Fruit fly (Drosophila melanogaster) whole organism, wandering third instar larva: ENCODE measurements around the gene CG15169.

Experiments
- CG9705 ChIP-seq: fragments of 200-800 bp; sonication (Bioruptor generic); optimal IDR thresholded peaks from 2 replicates; lab custom pipeline; 2018; ENCODE audit warnings: missing biosample characterization, mild to moderate bottlenecking, missing genetic modification characterization
- Dfd ChIP-seq: fragments of >200 bp; optimal IDR thresholded peaks from 2 replicates; lab custom pipeline; 2017; ENCODE audit warnings: missing biosample characterization, missing genetic modification characterization
- Dif ChIP-seq: fragments of 200-275, 200-300 bp; sonication (Bioruptor generic); optimal IDR thresholded peaks from 2 replicates; lab custom pipeline; 2018; ENCODE audit warnings: missing biosample characterization, missing genetic modification characterization; ENCODE audit not compliant: partially characterized antibody
- GATAd ChIP-seq: sonication (Bioruptor generic); optimal IDR thresholded peaks from 2 replicates; lab custom pipeline; 2016; ENCODE audit warnings: missing biosample characterization, missing genetic modification characterization
- HLH106 ChIP-seq: fragments of 200-800 bp; optimal IDR thresholded peaks from 3 replicates; lab custom pipeline; 2019; ENCODE audit warnings: missing biosample characterization, mild to moderate bottlenecking, missing genetic modification characterization, moderate library complexity
- Hnf4 ChIP-seq: fragments of 200-800 bp; sonication (Bioruptor generic); optimal IDR thresholded peaks from 2 replicates; lab custom pipeline; 2016; ENCODE audit warnings: missing biosample characterization, mild to moderate bottlenecking, missing genetic modification characterization
- Hr83 ChIP-seq: fragments of 200-300 bp; sonication (Bioruptor generic); optimal IDR thresholded peaks from 2 replicates; lab custom pipeline; 2016; ENCODE audit warnings: missing biosample characterization, mild to moderate bottlenecking, missing genetic modification characterization, moderate library complexity; ENCODE audit not compliant: poor library complexity, severe bottlenecking
- Jra ChIP-seq: sonication (Bioruptor generic); optimal IDR thresholded peaks from 2 replicates; lab custom pipeline; 2016; ENCODE audit warnings: missing biosample characterization, missing genetic modification characterization
- Myc ChIP-seq: fragments of >200 bp; optimal IDR thresholded peaks from 2 replicates; lab custom pipeline; 2017
- N ChIP-seq: fragments of >200 bp; optimal IDR thresholded peaks from 2 replicates; lab custom pipeline; 2018; ENCODE audit warnings: missing biosample characterization, missing external identifiers, missing genetic modification characterization
- OdsH ChIP-seq: fragments of 200-800 bp; sonication (Bioruptor generic); optimal IDR thresholded peaks from 2 replicates; lab custom pipeline; 2016; ENCODE audit warnings: missing biosample characterization, mild to moderate bottlenecking, missing genetic modification characterization
- Rel ChIP-seq, 2 experiments: fragments of 200-800 bp; sonication (Bioruptor generic) in 1 of 2; optimal IDR thresholded peaks; 2 replicates in 1 of 2; 3 replicates in 1 of 2; lab custom pipeline; 2016 to 2019; ENCODE audit warnings: mild to moderate bottlenecking in 2 of 2, missing biosample characterization in 2 of 2, missing genetic modification characterization in 2 of 2, moderate library complexity in 1 of 2
- Sp1 ChIP-seq: fragments of 200-800 bp; sonication (Bioruptor generic); optimal IDR thresholded peaks from 3 replicates; lab custom pipeline; 2019; ENCODE audit warnings: missing biosample characterization, mild to moderate bottlenecking, missing genetic modification characterization, moderate library complexity
- Vsx2 ChIP-seq: fragments of 200-300, 225-300 bp; sonication (Bioruptor generic); optimal IDR thresholded peaks from 2 replicates; lab custom pipeline; 2018; ENCODE audit warnings: missing biosample characterization, missing genetic modification characterization; ENCODE audit not compliant: partially characterized antibody
- br ChIP-seq: fragments of 200-800 bp; sonication (Bioruptor generic); optimal IDR thresholded peaks from 2 replicates; lab custom pipeline; 2016; ENCODE audit warnings: missing biosample characterization, missing genetic modification characterization
- brk ChIP-seq: fragments of 200-800 bp; sonication (Bioruptor generic); optimal IDR thresholded peaks from 2 replicates; lab custom pipeline; 2016; ENCODE audit warnings: missing biosample characterization, mild to moderate bottlenecking, missing genetic modification characterization
- dl ChIP-seq, 2 experiments: fragments of 175-275, 200-275 bp in 1 of 2; fragments of 200-275 bp in 1 of 2; sonication (Bioruptor generic); optimal IDR thresholded peaks; lab custom pipeline; 2018; ENCODE audit warnings: mild to moderate bottlenecking in 2 of 2, missing biosample characterization in 2 of 2, missing genetic modification characterization in 2 of 2, moderate library complexity in 2 of 2; ENCODE audit not compliant: partially characterized antibody in 2 of 2, insufficient read depth in 1 of 2
- dmrt93B ChIP-seq: fragments of 200-800 bp; sonication (Bioruptor generic); optimal IDR thresholded peaks from 2 replicates; lab custom pipeline; 2018; ENCODE audit warnings: missing biosample characterization, mild to moderate bottlenecking, missing genetic modification characterization
- dsf ChIP-seq: sonication (Bioruptor generic); optimal IDR thresholded peaks from 2 replicates; lab custom pipeline; 2016; ENCODE audit warnings: missing biosample characterization, missing genetic modification characterization, borderline replicate concordance
- ey ChIP-seq: fragments of 200-800 bp; sonication (Bioruptor generic); optimal IDR thresholded peaks from 2 replicates; lab custom pipeline; 2016; ENCODE audit warnings: missing biosample characterization, missing genetic modification characterization
- foxo ChIP-seq, 2 experiments: fragments of 200-800 bp; sonication (Bioruptor generic); optimal IDR thresholded peaks; 2 replicates in 1 of 2; 3 replicates in 1 of 2; lab custom pipeline; 2016 to 2017; ENCODE audit warnings: missing biosample characterization in 2 of 2, missing genetic modification characterization in 2 of 2
- h ChIP-seq: fragments of 200-800 bp; sonication (Bioruptor generic); optimal IDR thresholded peaks from 3 replicates; lab custom pipeline; 2016; ENCODE audit warnings: missing biosample characterization, mild to moderate bottlenecking, missing genetic modification characterization
- jim ChIP-seq: fragments of 175-275, 200-325 bp; sonication (Bioruptor generic); optimal IDR thresholded peaks from 2 replicates; lab custom pipeline; 2016; ENCODE audit warnings: missing biosample characterization, mild to moderate bottlenecking, missing genetic modification characterization
- pan ChIP-seq: fragments of >200 bp; optimal IDR thresholded peaks from 2 replicates; lab custom pipeline; 2017
- rgr ChIP-seq: fragments of 200-800 bp; sonication (Bioruptor generic); optimal IDR thresholded peaks from 3 replicates; lab custom pipeline; 2016; ENCODE audit warnings: missing biosample characterization, mild to moderate bottlenecking, missing genetic modification characterization
- sage ChIP-seq: fragments of 200-800 bp; sonication (Bioruptor generic); optimal IDR thresholded peaks from 2 replicates; lab custom pipeline; 2016; ENCODE audit warnings: missing biosample characterization, mild to moderate bottlenecking, missing genetic modification characterization
- sv ChIP-seq: fragments of 200-800 bp; sonication (Bioruptor generic); optimal IDR thresholded peaks from 3 replicates; lab custom pipeline; 2016; ENCODE audit warnings: missing biosample characterization, missing genetic modification characterization
- usp ChIP-seq: fragments of >200 bp; optimal IDR thresholded peaks from 2 replicates; lab custom pipeline; 2017; ENCODE audit warnings: missing biosample characterization, missing genetic modification characterization
- woc ChIP-seq: sonication (Bioruptor generic); optimal IDR thresholded peaks from 2 replicates; lab custom pipeline; 2016; ENCODE audit warnings: missing biosample characterization, mild to moderate bottlenecking, missing genetic modification characterization

Gene CG15169

DNA sequence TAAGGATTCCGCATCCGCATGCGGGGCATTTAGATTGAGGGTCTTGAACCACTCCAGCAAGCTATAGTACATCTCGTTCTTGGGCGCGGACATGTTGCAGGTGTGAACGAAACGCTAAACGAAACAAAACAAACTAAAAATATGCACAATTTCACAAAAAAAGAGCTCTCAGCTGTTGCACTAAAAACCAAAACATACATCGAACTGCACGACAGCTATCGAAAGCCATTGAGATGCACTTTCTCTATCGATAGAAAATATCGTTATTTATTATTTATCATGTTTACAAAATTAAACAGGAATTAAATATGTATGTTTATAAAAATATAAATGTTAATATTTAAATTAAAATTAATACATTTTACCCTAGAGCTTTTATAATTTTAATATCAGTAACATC lies 42.5 kb downstream of the CG15169 start, which contains the start of gene hook:
Gene hook (minus strand): TSS at position 211 of the 400 bp plus-strand sequence.
- TF ChIP-seq sage (GFP tag; lab: Kevin White, UChicago): peak; percentile 23
- TF ChIP-seq h (GFP tag; lab: Kevin White, UChicago): no peak

DNA sequence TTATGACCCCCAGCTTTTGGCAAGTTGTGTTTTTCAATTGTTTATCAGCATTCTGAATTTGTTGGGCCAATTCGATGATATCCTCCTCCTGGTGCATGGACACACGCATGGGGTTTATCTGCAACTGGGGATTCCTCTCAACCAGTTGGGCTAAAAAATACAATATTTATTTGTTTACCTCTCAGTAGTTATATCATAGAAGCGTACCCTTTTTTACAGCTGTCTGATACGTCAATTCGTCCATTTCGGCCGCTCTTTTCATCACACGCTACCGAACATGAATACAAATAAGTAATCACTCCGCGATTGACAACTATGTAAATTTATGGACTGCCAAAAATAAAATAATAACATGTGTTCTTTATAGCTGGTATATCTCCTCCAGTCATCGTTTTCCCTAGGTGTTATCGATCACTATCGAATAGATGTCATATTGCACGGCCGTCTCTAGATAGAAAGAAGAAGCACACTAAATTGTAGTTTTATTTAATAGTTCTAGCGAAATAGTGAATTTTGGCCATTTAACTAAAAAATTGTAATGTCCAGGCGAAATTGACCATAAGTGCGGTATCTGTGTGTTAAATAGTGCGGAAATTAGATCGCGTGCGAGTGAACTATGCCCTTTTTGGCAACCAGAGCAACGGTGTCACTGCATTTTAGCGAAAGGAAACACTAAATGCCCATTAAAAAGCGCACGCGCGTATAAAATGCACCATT lies 43.6 kb downstream of the CG15169 start, which contains the start of the genes mib2 and CG31800:
Gene mib2 (plus strand): TSS at position 232 of the 717 bp plus-strand sequence.
Gene CG31800 (minus strand): TSS at position 364 of the 717 bp plus-strand sequence.
- peak; percentile 19 for TF ChIP-seq h (GFP tag; lab: Kevin White, UChicago)
- TF ChIP-seq GATAd (GFP tag; lab: Kevin White, UChicago): no peak
- peak; percentile 10 for TF ChIP-seq Jra (GFP tag; lab: Kevin White, UChicago)
- TF ChIP-seq Rel (GFP tag; optimal IDR thresholded peaks at IDR 0.05; lab: Kevin White, UChicago): no peak
- TF ChIP-seq Rel (tag; optimal IDR thresholded peaks at IDR 0.05; lab: Kevin White, UChicago): peak; percentile 25
- TF ChIP-seq brk (GFP tag; lab: Kevin White, UChicago): no peak
- TF ChIP-seq sage (GFP tag; lab: Kevin White, UChicago): no peak
- peak; percentile 6 for TF ChIP-seq HLH106
- TF ChIP-seq Dfd: no peak
- TF ChIP-seq Hr83 (GFP tag; lab: Kevin White, UChicago): peak; percentile 26
- peak in 1 of 2 experiments; percentile 23 for TF ChIP-seq foxo (GFP tag; optimal IDR thresholded peaks at IDR 0.05; lab: Kevin White, UChicago)
- TF ChIP-seq br (GFP tag; lab: Kevin White, UChicago): no peak
- peak; percentile 18 for TF ChIP-seq rgr (GFP tag; lab: Kevin White, UChicago)

DNA sequence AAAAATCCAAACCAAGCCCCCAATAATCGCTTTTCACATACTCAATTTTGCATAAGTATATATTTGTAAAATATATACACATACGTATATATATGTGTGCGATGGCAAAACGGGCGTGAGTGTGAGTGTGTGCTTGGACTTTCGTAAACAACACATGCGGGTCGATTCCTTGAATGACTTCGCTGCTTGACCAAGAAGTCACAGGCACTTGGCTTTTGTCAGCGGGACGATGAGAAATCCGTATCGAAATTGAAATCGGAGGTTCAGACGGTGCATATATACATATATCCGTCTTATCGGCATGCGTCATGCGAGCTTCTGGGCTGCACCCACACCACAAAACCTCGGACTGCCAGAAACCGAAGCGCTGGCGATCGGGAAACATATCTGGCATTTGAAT lies 44.2 kb downstream of the CG15169 start:
- TF ChIP-seq Vsx2 (no peak), sv (GFP tag; lab: Kevin White, UChicago) (no peak), Hr83 (GFP tag; lab: Kevin White, UChicago) (no peak), CG9705 (GFP tag; lab: Kevin White, UChicago) (no peak), Hnf4 (GFP tag; lab: Kevin White, UChicago) (no peak), usp (GFP tag; lab: Kevin White, UChicago) (no peak), dl (GFP tag; optimal IDR thresholded peaks at IDR 0.05; lab: Kevin White, UChicago; ENCODE audit: insufficient read depth in 1 of 2, partially characterized antibody in 2 of 2) (no peak), HLH106 (no peak), N (no peak), h (GFP tag; lab: Kevin White, UChicago) (no peak), Sp1 (GFP tag; lab: Kevin White, UChicago) (no peak), Dfd (no peak), dsf (GFP tag; lab: Kevin White, UChicago) (no peak)

DNA sequence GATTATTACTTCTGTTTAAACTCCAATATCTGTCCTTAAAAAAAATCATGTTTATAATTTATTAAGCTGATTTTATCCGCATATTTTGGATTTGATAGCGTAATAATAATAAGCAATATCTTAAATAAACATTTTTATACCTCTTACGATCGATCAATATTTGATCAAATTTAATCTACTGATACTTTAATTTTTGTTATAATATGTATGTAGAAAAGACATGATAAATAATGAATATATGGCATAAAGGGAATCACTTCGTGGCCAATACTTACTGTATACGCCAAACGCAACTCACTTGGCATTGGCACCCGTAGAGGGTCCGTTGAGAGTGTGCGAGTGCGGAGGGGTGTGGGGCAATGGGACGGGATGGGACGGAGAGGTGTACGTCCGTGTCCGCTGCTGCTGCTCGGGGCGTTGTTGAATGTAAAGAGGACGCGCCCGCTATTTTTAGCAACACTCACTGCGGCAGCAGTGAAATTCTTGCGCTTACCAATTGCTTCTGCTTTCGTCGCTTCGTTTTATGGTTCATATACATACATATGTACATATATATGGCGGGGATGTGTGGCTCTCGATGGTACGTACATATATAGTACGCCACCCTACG lies 45.4 kb downstream of the CG15169 start:
- TF ChIP-seq dmrt93B (no peak), Dif (GFP tag; lab: Kevin White, UChicago) (no peak), h (GFP tag; lab: Kevin White, UChicago) (peak; percentile 8)

DNA sequence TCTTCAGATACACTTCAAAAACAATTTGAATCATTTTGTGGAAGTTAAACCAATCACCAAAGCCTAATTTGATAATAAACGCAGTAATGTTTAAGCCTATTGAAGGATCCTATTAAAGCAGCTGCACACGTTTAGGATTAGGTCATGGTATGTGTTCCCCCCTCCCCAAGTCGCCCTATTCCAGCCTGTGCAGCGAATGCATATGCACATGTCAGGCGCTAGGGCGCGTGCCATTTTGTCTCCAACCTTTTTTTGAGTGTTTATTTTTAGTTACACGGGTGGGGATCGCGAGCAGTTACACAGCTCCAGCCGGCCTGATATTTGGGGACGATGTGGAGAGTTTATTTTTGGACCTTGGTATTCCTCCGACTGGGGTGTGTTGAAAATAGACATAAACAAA lies 46.2 kb downstream of the CG15169 start:
- TF ChIP-seq h (GFP tag; lab: Kevin White, UChicago) (peak; percentile 4), pan (lab: Kevin White, UChicago) (no peak)

DNA sequence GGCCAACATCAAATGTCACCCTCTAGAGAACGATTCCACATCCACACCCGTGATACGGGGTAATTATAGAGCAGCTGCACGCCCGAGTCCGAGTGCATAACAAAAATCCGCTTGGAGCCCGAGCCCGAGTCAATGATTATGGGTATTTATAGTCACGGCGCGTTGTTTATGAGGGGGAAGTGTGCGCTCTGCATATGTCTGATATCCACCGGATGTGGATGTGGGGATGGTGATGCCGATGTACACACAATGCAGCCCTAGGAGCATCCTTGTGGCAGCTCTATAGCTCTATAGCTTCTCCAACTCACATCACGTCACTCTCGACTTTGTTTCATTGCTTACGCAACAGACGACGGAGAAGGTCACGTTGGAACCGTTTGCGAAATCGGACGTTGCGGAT lies 46.6 kb downstream of the CG15169 start:
- TF ChIP-seq Rel (GFP tag; optimal IDR thresholded peaks at IDR 0.05; lab: Kevin White, UChicago): no peak
- TF ChIP-seq Rel (tag; optimal IDR thresholded peaks at IDR 0.05; lab: Kevin White, UChicago): no peak
- TF ChIP-seq jim (GFP tag; lab: Kevin White, UChicago): no peak
- no peak for TF ChIP-seq Dfd
- no peak for TF ChIP-seq br (GFP tag; lab: Kevin White, UChicago)
- TF ChIP-seq brk (GFP tag; lab: Kevin White, UChicago): no peak
- TF ChIP-seq Jra (GFP tag; lab: Kevin White, UChicago): no peak
- TF ChIP-seq OdsH (GFP tag; lab: Kevin White, UChicago): no peak
- no peak for TF ChIP-seq usp (GFP tag; lab: Kevin White, UChicago)
- no peak for TF ChIP-seq Sp1 (GFP tag; lab: Kevin White, UChicago)
- no peak for TF ChIP-seq Hr83 (GFP tag; lab: Kevin White, UChicago)
- no peak for TF ChIP-seq sv (GFP tag; lab: Kevin White, UChicago)
- TF ChIP-seq GATAd (GFP tag; lab: Kevin White, UChicago): no peak
- no peak for TF ChIP-seq woc (GFP tag; lab: Kevin White, UChicago)
- no peak for TF ChIP-seq Myc
- no peak for TF ChIP-seq ey (GFP tag; lab: Kevin White, UChicago)
- no peak for TF ChIP-seq Vsx2
